Fruit fly (Drosophila melanogaster): ENCODE data around the gene Gdh.

The Gdh gene

dm6 chr3R:23922502-23923350 is 20.2 kb downstream of the Gdh start, which contains the start of the genes sba and CG31141:
Gene sba (minus strand): TSS chr3R:23922973.
Gene CG31141 (plus strand): TSS chr3R:23923300.
- TF ChIP-seq CTCF (optimal IDR thresholded peaks at IDR 0.05) (peak; percentile 9 to 50), CG8478 (optimal IDR thresholded peaks at IDR 0.05) (no peak)

- TF ChIP-seq CTCF (optimal IDR thresholded peaks at IDR 0.05) (no peak), CG8478 (optimal IDR thresholded peaks at IDR 0.05) (no peak)
Observed at dm6 chr3R:23921701-23922501, 21.0 kb downstream of the Gdh start.

dm6 chr3R:23920874-23921539 is 21.9 kb downstream of the Gdh start:
- TF ChIP-seq CTCF (optimal IDR thresholded peaks at IDR 0.05) (no peak), CG8478 (optimal IDR thresholded peaks at IDR 0.05) (no peak)

dm6 chr3R:23920387-23920786 is 22.5 kb downstream of the Gdh start:
- no peak for TF ChIP-seq CTCF (optimal IDR thresholded peaks at IDR 0.05)
- TF ChIP-seq CG8478 (optimal IDR thresholded peaks at IDR 0.05) = no peak

- TF ChIP-seq CG8478 (optimal IDR thresholded peaks at IDR 0.05) = no peak
- TF ChIP-seq CTCF (optimal IDR thresholded peaks at IDR 0.05) = no peak
Observed at dm6 chr3R:23919366-23919765, 23.5 kb downstream of the Gdh start.

dm6 chr3R:23915967-23916366 is 26.9 kb downstream of the Gdh start:
- TF ChIP-seq CG8478 (optimal IDR thresholded peaks at IDR 0.05) (no peak), CTCF (optimal IDR thresholded peaks at IDR 0.05) (no peak)

- TF ChIP-seq CG8478 (optimal IDR thresholded peaks at IDR 0.05) (no peak), CTCF (optimal IDR thresholded peaks at IDR 0.05) (no peak)
Observed at dm6 chr3R:23915042-23915428, 27.9 kb downstream of the Gdh start.

- no peak for TF ChIP-seq CTCF (optimal IDR thresholded peaks at IDR 0.05)
- no peak for TF ChIP-seq CG8478 (optimal IDR thresholded peaks at IDR 0.05)
Observed at dm6 chr3R:23914415-23915041, 28.4 kb downstream of the Gdh start.

- no peak for TF ChIP-seq CTCF (optimal IDR thresholded peaks at IDR 0.05)
- TF ChIP-seq CG8478 (optimal IDR thresholded peaks at IDR 0.05) = no peak
Observed at dm6 chr3R:23912349-23912748, 30.6 kb downstream of the Gdh start.

- no peak for TF ChIP-seq CG8478 (optimal IDR thresholded peaks at IDR 0.05)
- no peak for TF ChIP-seq CTCF (optimal IDR thresholded peaks at IDR 0.05)
Observed at dm6 chr3R:23911073-23911690, 31.7 kb downstream of the Gdh start.

- no peak for TF ChIP-seq CTCF (optimal IDR thresholded peaks at IDR 0.05)
Observed at dm6 chr3R:23910260-23910887, 32.5 kb downstream of the Gdh start.

dm6 chr3R:23909347-23909862 is 33.5 kb downstream of the Gdh start:
- TF ChIP-seq CTCF (optimal IDR thresholded peaks at IDR 0.05) (no peak), CG8478 (optimal IDR thresholded peaks at IDR 0.05) (no peak)

dm6 chr3R:23903425-23903824 is 39.5 kb downstream of the Gdh start:
- TF ChIP-seq CG8478 (optimal IDR thresholded peaks at IDR 0.05) (no peak), CTCF (optimal IDR thresholded peaks at IDR 0.05) (no peak)

dm6 chr3R:23902557-23902956 is 40.3 kb downstream of the Gdh start:
- TF ChIP-seq CG8478 (optimal IDR thresholded peaks at IDR 0.05) = no peak
- peak; percentile 8 to 22 for TF ChIP-seq CTCF (optimal IDR thresholded peaks at IDR 0.05)

All from S2 (cell line).